Worm (Caenorhabditis elegans) whole organism, L2 larva: ENCODE measurements around the gene F18E9.1.

Experiments
- ZK546.5 ChIP-seq: sonication (generic microtip); optimal IDR thresholded peaks from 2 replicates; lab custom pipeline; 2017; ENCODE audit warnings: missing biosample characterization, missing genetic modification characterization
- ceh-82 ChIP-seq: fragments of 150-350 bp; optimal IDR thresholded peaks from 2 replicates; lab custom pipeline; 2014; ENCODE audit warnings: missing biosample characterization, missing genetic modification characterization
- snpc-4 ChIP-seq: fragments of 150-350 bp; optimal IDR thresholded peaks from 2 replicates; lab custom pipeline; 2014; ENCODE audit warnings: missing biosample characterization, missing genetic modification characterization
- unc-39 ChIP-seq: fragments of 150-350 bp; optimal IDR thresholded peaks from 2 replicates; lab custom pipeline; 2014; ENCODE audit warnings: missing biosample characterization, missing genetic modification characterization

DNA sequence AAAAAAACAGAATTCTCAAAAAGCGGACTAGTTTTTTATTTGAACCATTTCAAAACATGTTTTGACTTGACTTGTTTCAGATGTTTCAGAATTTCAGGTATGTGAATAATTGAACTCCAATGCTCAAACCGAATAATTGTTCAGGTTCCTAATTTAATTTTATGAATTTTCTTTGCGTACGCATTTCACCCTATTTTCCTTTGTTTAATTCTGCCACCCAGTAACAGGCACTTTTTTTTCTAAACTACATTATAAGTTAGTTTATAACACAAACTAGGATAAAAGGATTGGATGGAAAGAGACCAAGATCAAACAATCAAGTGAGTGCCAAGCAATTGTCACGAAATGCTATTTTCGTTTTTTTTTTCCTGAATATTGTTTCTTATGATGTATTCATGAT is 2.8 kb upstream of the F18E9.1 start:
- TF ChIP-seq ceh-82: no peak
- TF ChIP-seq ZK546.5 (tag; lab: Kevin White, UChicago): no peak
- TF ChIP-seq snpc-4 (tag; lab: Kevin White, UChicago): no peak
- no peak for TF ChIP-seq unc-39 (tag; lab: Kevin White, UChicago)
